Worm (Caenorhabditis elegans) whole organism, midembryonic: ENCODE measurements around the gene lgc-6.

Source experiments
- cog-1 ChIP-seq: sonication (generic microtip); optimal IDR thresholded peaks from 2 replicates; lab custom pipeline; 2016; ENCODE audit warnings: missing genetic modification characterization, missing compliant biosample characterization
- flt-1 ChIP-seq: fragments of 200-800 bp; sonication (Bioruptor generic); IDR thresholded peaks from 2 replicates; pipeline ENCODE4 v1.3.6; 2022; ENCODE audit warnings: missing genetic modification characterization, missing compliant biosample characterization
- klf-2 ChIP-seq: fragments of 200-800 bp; sonication (Bioruptor generic); conservative IDR thresholded peaks from 2 replicates; pipeline ENCODE4 v1.3.6; 2022; ENCODE audit warnings: missing genetic modification reagents, missing genetic modification characterization, missing compliant biosample characterization
- med-1 ChIP-seq: sonication (generic microtip); optimal IDR thresholded peaks from 2 replicates; lab custom pipeline; 2017; ENCODE audit warnings: missing genetic modification characterization, mild to moderate bottlenecking, missing compliant biosample characterization, antibody characterized with exemption, missing genetic modification reagents; ENCODE audit not compliant: insufficient read depth
- tab-1 ChIP-seq: fragments of 200-800 bp; sonication (Bioruptor generic); IDR thresholded peaks from 2 replicates; pipeline ENCODE4 v1.3.6; 2022; ENCODE audit warnings: missing genetic modification characterization, missing compliant biosample characterization
- ztf-23 ChIP-seq: fragments of 200-800 bp; sonication (Bioruptor generic); IDR thresholded peaks from 2 replicates; pipeline ENCODE4 v1.3.6; 2022; ENCODE audit warnings: missing genetic modification reagents, missing genetic modification characterization, missing compliant biosample characterization
- ztf-29 ChIP-seq: fragments of 200-800 bp; sonication (Bioruptor generic); IDR thresholded peaks from 2 replicates; pipeline ENCODE4 v1.3.6; 2022; ENCODE audit warnings: missing genetic modification reagents, missing genetic modification characterization, missing compliant biosample characterization

- TF ChIP-seq cog-1 (tag; lab: Kevin White, UChicago) (peak; percentile 89), flt-1 (GFP tag; lab: Robert Waterston, UW) (peak; percentile 96), ztf-23 (GFP tag; lab: Robert Waterston, UW) (peak; percentile 93), med-1 (peak; percentile 57), klf-2 (GFP tag; lab: Robert Waterston, UW) (0 out of 2 replicates have a peak, but pooled peaks have one; percentile 53), ztf-29 (GFP tag; lab: Robert Waterston, UW) (peak; percentile 81; the same call in 1 of the 2 replicates), tab-1 (peak; percentile 95)
These were observed 35.6 kb downstream of the lgc-6 start for ce11 chrIV:8375381-8375780.
